Fruit fly (Drosophila melanogaster): Measurements from ENCODE around the gene bnb.

The bnb gene

dm6 chrX:18789353-18790210, 7.9 kb downstream of the bnb start (continued):
- TF ChIP-seq jing (GFP tag; optimal IDR thresholded peaks at IDR 0.05) (peak; percentile 6), CG17359 (tag; optimal IDR thresholded peaks at IDR 0.05) (peak; percentile 29), CG10979 (tag; optimal IDR thresholded peaks at IDR 0.05) (peak; percentile 57), dmrt99B (tag; optimal IDR thresholded peaks at IDR 0.05) (peak; percentile 74), CHES-1-like (GFP tag; optimal IDR thresholded peaks at IDR 0.05) (peak; percentile 70), CG12155 (GFP tag; optimal IDR thresholded peaks at IDR 0.05) (peak; percentile 41), CoRest (tag; optimal IDR thresholded peaks at IDR 0.05) (peak; percentile 72), cwo (GFP tag; optimal IDR thresholded peaks at IDR 0.05) (peak; percentile 51), dm (GFP tag; optimal IDR thresholded peaks at IDR 0.05) (peak; percentile 46), CG2678 (tag; optimal IDR thresholded peaks at IDR 0.05) (peak; percentile 78), Elba2 (GFP tag; optimal IDR thresholded peaks at IDR 0.05) (no peak), CG31441 (GFP tag; IDR thresholded peaks at IDR 0.05) (peak; percentile 64; the same call in 1 of the 2 replicates), CG1603 (tag; optimal IDR thresholded peaks at IDR 0.05) (no peak), CG8944 (GFP tag; optimal IDR thresholded peaks at IDR 0.05) (peak; percentile 29), CG3838 (GFP tag; optimal IDR thresholded peaks at IDR 0.05) (peak; percentile 5), Pdp1 (GFP tag; optimal IDR thresholded peaks at IDR 0.05) (peak; percentile 43 to 45), pnt (GFP tag; optimal IDR thresholded peaks at IDR 0.05) (peak; percentile 9), Atf3 (GFP tag; optimal IDR thresholded peaks at IDR 0.05) (peak; percentile 11), CG7372 (GFP tag; IDR thresholded peaks at IDR 0.05) (0 out of 2 replicates have a peak, but pooled peaks have one; percentile 29), oc (tag; optimal IDR thresholded peaks at IDR 0.05) (no peak), phol (tag; optimal IDR thresholded peaks at IDR 0.05) (peak; percentile 62), chif (GFP tag; optimal IDR thresholded peaks at IDR 0.05) (peak; percentile 37 to 41), Deaf1 (tag; optimal IDR thresholded peaks at IDR 0.05) (peak; percentile 22), Fer3 (tag; optimal IDR thresholded peaks at IDR 0.05) (no peak), her (GFP tag; optimal IDR thresholded peaks at IDR 0.05) (peak; percentile 14), CG11723 (GFP tag; optimal IDR thresholded peaks at IDR 0.05) (peak; percentile 58), Atf6 (GFP tag; IDR thresholded peaks at IDR 0.05) (peak; percentile 39; the same call in 1 of the 2 replicates), vvl (GFP tag; IDR thresholded peaks at IDR 0.05) (no peak; the same call in 1 of the 2 replicates), PHDP (tag; optimal IDR thresholded peaks at IDR 0.05) (peak; percentile 51), tap (tag; optimal IDR thresholded peaks at IDR 0.05) (no peak), CG9215 (GFP tag; IDR thresholded peaks at IDR 0.05) (peak; percentile 54), bsh (GFP tag; optimal IDR thresholded peaks at IDR 0.05) (peak; percentile 39 to 45), org-1 (GFP tag; optimal IDR thresholded peaks at IDR 0.05) (peak; percentile 37), NfI (GFP tag; optimal IDR thresholded peaks at IDR 0.05) (peak; percentile 60), CG9437 (GFP tag; optimal IDR thresholded peaks at IDR 0.05) (peak; percentile 57), Stat92E (GFP tag; optimal IDR thresholded peaks at IDR 0.05) (no peak), ems (GFP tag; optimal IDR thresholded peaks at IDR 0.05) (peak; percentile 43), CG3995 (GFP tag; optimal IDR thresholded peaks at IDR 0.05) (peak; percentile 63), pros (GFP tag; optimal IDR thresholded peaks at IDR 0.05) (no peak), CG11398 (GFP tag; optimal IDR thresholded peaks at IDR 0.05) (peak; percentile 5), Hr51 (GFP tag; optimal IDR thresholded peaks at IDR 0.05) (peak; percentile 51 to 71), CG10565 (GFP tag; optimal IDR thresholded peaks at IDR 0.05) (no peak), Xbp1 (GFP tag; optimal IDR thresholded peaks at IDR 0.05) (peak; percentile 43), Nf-YC (tag; optimal IDR thresholded peaks at IDR 0.05) (peak; percentile 51), unc-4 (GFP tag; IDR thresholded peaks at IDR 0.05; ENCODE audit: partially characterized antibody) (no peak), Ets65A (GFP tag) (peak; percentile 95), CG12104 (GFP tag; optimal IDR thresholded peaks at IDR 0.05) (peak; percentile 25)
